Worm (Caenorhabditis elegans) whole organism, late embryonic: ENCODE measurements around the gene tag-276.

Source experiments
- ama-1 ChIP-seq: fragments of 150-350 bp; optimal IDR thresholded peaks from 2 replicates; lab custom pipeline; 2014
- elt-2 ChIP-seq: sonication (generic microtip); optimal IDR thresholded peaks from 2 replicates; lab custom pipeline; 2016; ENCODE audit warnings: missing genetic modification reagents, missing genetic modification characterization, missing compliant biosample characterization
- fax-1 ChIP-seq: sonication (generic microtip); optimal IDR thresholded peaks from 2 replicates; lab custom pipeline; 2016; ENCODE audit warnings: missing genotype, missing genetic modification characterization, missing compliant biosample characterization
- nhr-11 ChIP-seq: fragments of 150-350 bp; optimal IDR thresholded peaks from 2 replicates; lab custom pipeline; 2014; ENCODE audit warnings: missing biosample characterization, missing genetic modification characterization
- nhr-232 ChIP-seq: sonication (generic microtip); optimal IDR thresholded peaks from 2 replicates; lab custom pipeline; 2016; ENCODE audit warnings: missing genetic modification characterization, missing compliant biosample characterization
- npax-4 ChIP-seq: sonication (generic microtip); optimal IDR thresholded peaks from 2 replicates; lab custom pipeline; 2016; ENCODE audit warnings: missing genetic modification characterization, missing compliant biosample characterization
- rnt-1 ChIP-seq: sonication (generic microtip); optimal IDR thresholded peaks from 2 replicates; lab custom pipeline; 2016; ENCODE audit warnings: missing genetic modification characterization, missing compliant biosample characterization
- unc-42 ChIP-seq: sonication (generic microtip); optimal IDR thresholded peaks from 2 replicates; lab custom pipeline; 2016; ENCODE audit warnings: missing genotype, missing genetic modification characterization, missing compliant biosample characterization
- ztf-16 ChIP-seq: sonication (generic microtip); optimal IDR thresholded peaks from 2 replicates; lab custom pipeline; 2017; ENCODE audit warnings: missing genetic modification characterization, missing compliant biosample characterization

ce11 chrII:12260538-12260937 lies 11.6 kb upstream of the tag-276 start:
- TF ChIP-seq elt-2 (tag; lab: Kevin White, UChicago) (no peak), rnt-1 (no peak), unc-42 (tag; lab: Kevin White, UChicago) (no peak), fax-1 (no peak), npax-4 (tag; lab: Kevin White, UChicago) (no peak), nhr-11 (tag; lab: Kevin White, UChicago) (no peak), ama-1 (no peak), ztf-16 (tag; lab: Kevin White, UChicago) (no peak), nhr-232 (tag; lab: Kevin White, UChicago) (no peak)
